Worm (Caenorhabditis elegans) whole organism, midembryonic: ENCODE data around the gene Y42H9AR.4.

ENCODE experiments used
- T22C8.4 ChIP-seq: fragments of 200-800 bp; sonication (Bioruptor generic); IDR thresholded peaks from 2 replicates; pipeline ENCODE4 v1.3.6; 2022; ENCODE audit warnings: missing genetic modification characterization, missing compliant biosample characterization
- cog-1 ChIP-seq: sonication (generic microtip); optimal IDR thresholded peaks from 2 replicates; lab custom pipeline; 2016; ENCODE audit warnings: missing genetic modification characterization, missing compliant biosample characterization
- flt-1 ChIP-seq: fragments of 200-800 bp; sonication (Bioruptor generic); IDR thresholded peaks from 2 replicates; pipeline ENCODE4 v1.3.6; 2022; ENCODE audit warnings: missing genetic modification characterization, missing compliant biosample characterization
- klf-2 ChIP-seq: fragments of 200-800 bp; sonication (Bioruptor generic); conservative IDR thresholded peaks from 2 replicates; pipeline ENCODE4 v1.3.6; 2022; ENCODE audit warnings: missing genetic modification reagents, missing genetic modification characterization, missing compliant biosample characterization
- med-1 ChIP-seq: sonication (generic microtip); optimal IDR thresholded peaks from 2 replicates; lab custom pipeline; 2017; ENCODE audit warnings: missing genetic modification characterization, mild to moderate bottlenecking, missing compliant biosample characterization, antibody characterized with exemption, missing genetic modification reagents; ENCODE audit not compliant: insufficient read depth
- ref-1 ChIP-seq: fragments of 200-800 bp; sonication (Bioruptor generic); conservative IDR thresholded peaks from 2 replicates; pipeline ENCODE4 v1.3.6; 2022; ENCODE audit warnings: missing genetic modification reagents, missing genetic modification characterization, missing compliant biosample characterization
- tab-1 ChIP-seq: fragments of 200-800 bp; sonication (Bioruptor generic); IDR thresholded peaks from 2 replicates; pipeline ENCODE4 v1.3.6; 2022; ENCODE audit warnings: missing genetic modification characterization, missing compliant biosample characterization
- ztf-23 ChIP-seq: fragments of 200-800 bp; sonication (Bioruptor generic); IDR thresholded peaks from 2 replicates; pipeline ENCODE4 v1.3.6; 2022; ENCODE audit warnings: missing genetic modification reagents, missing genetic modification characterization, missing compliant biosample characterization
- ztf-29 ChIP-seq: fragments of 200-800 bp; sonication (Bioruptor generic); IDR thresholded peaks from 2 replicates; pipeline ENCODE4 v1.3.6; 2022; ENCODE audit warnings: missing genetic modification reagents, missing genetic modification characterization, missing compliant biosample characterization

Y42H9AR.4 gene

DNA sequence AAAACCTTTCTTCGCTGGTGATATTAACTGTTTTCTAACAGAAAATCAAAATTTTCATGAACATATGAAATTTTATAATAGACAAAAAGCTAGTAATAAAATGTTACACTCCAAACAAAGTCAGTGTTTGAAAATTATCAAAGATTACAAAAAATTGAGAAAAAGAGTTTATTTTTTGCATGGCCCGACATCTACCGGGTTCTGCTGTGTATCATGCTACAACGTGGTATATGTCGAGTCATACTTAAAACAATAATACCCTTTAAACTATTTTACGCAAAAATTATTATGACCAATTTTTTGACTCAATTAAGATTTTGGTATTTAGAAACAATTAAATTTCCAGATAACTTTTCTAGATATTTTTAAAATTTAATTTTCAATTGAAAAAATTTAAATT lies 36.5 kb downstream of the Y42H9AR.4 start:
- TF ChIP-seq T22C8.4 (GFP tag; lab: Robert Waterston, UW) (no peak), ref-1 (no peak), cog-1 (tag; lab: Kevin White, UChicago) (no peak), ztf-23 (GFP tag; lab: Robert Waterston, UW) (no peak), klf-2 (no peak), tab-1 (GFP tag; lab: Robert Waterston, UW) (no peak), ztf-29 (GFP tag; lab: Robert Waterston, UW) (no peak), med-1 (GFP tag; lab: Kevin White, UChicago) (no peak), flt-1 (GFP tag; lab: Robert Waterston, UW) (no peak)

DNA sequence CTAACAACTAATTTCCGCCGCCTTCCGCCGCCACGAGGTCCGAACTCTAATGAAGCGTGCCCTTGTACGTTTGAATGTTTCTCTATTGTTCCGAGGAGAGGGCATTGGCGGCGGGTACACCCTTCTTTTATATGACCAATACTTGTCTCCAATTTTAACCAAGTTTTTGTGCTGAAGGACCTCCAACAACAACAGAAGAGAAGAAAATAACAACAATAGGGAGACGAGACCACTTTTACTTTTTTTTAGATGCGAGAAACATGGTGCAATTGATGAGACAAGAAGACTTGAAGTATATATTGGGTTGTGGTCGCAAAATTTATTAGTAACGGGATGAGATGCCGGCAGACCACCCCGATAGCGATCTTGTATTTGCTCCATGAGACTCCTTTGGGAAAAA lies 41.1 kb downstream of the Y42H9AR.4 start:
- TF ChIP-seq med-1 (GFP tag; lab: Kevin White, UChicago), result no peak

DNA sequence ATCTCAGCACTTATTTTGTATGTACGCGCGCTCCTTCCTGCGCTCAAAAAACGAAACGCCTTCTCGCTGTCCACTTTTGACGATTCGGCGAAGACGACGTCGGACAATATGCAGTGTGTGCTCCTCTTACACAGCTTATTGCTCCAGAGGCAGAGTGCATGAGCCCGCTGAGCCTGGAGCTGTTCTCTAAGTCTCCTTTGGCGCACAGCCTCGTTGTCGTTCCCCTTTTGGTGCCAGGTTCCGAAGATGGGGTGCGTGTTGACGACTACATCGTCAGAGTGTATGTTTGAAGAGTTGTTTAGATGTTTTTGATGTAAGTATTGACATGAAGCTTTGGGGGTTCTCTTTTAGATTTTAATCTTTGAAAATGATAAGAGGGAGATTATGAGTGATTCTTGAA lies 41.7 kb downstream of the Y42H9AR.4 start:
- TF ChIP-seq med-1 (GFP tag; lab: Kevin White, UChicago) (no peak), klf-2 (no peak), flt-1 (GFP tag; lab: Robert Waterston, UW) (no peak), ref-1 (0 out of 2 replicates have a peak, but pooled peaks have one; percentile 35)

DNA sequence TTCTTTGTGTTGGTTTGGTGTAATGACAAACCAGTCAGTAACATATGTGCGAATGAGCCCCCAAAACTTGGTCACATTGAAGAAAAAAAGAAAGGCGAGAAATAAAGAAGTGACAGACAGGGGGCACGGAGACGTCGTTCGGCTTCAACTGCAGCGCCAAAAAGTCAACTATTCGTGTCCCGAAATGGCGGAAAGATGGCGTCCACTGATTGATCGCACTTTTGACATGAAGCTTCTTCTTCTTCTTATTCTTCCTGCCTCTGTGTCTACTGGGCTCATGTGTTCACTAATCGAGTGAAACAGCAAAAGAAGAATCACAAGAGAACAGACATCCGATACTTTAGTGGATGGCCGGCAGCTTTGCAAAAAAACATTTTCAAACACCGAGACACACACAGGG lies 42.9 kb downstream of the Y42H9AR.4 start:
- TF ChIP-seq flt-1 (GFP tag; lab: Robert Waterston, UW), result no peak
- no peak for TF ChIP-seq cog-1 (tag; lab: Kevin White, UChicago)
- TF ChIP-seq ref-1, result no peak
- no peak for TF ChIP-seq ztf-23 (GFP tag; lab: Robert Waterston, UW)
- TF ChIP-seq med-1 (GFP tag; lab: Kevin White, UChicago), result no peak
- no peak for TF ChIP-seq klf-2
- no peak for TF ChIP-seq ztf-29 (GFP tag; lab: Robert Waterston, UW)
- TF ChIP-seq tab-1 (GFP tag; lab: Robert Waterston, UW), result no peak
- no peak for TF ChIP-seq T22C8.4 (GFP tag; lab: Robert Waterston, UW)

DNA sequence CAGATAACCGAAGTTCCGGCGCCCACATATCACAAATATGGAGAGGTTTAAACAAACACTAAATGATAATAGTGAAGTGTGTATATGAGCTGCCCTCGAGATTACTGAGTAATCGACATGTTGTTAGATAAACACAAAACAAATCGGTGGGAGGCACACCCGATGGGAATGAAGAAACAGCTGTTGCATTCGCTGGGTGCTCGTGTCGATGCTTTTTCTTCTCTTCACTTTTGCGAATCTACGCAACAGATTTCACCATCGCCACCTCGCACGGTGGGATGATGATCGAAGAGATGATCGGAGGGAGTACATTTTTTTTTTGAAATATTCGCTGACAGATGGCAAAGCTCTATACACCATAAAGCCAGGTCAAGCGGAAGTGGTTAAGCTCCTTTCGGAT lies 43.7 kb downstream of the Y42H9AR.4 start:
- no peak for TF ChIP-seq ztf-29 (GFP tag; lab: Robert Waterston, UW)
- no peak for TF ChIP-seq cog-1 (tag; lab: Kevin White, UChicago)
- no peak for TF ChIP-seq flt-1 (GFP tag; lab: Robert Waterston, UW)
- no peak for TF ChIP-seq tab-1 (GFP tag; lab: Robert Waterston, UW)
- no peak for TF ChIP-seq klf-2
- no peak for TF ChIP-seq med-1 (GFP tag; lab: Kevin White, UChicago)
- TF ChIP-seq ref-1, result no peak
- no peak for TF ChIP-seq T22C8.4 (GFP tag; lab: Robert Waterston, UW)
- TF ChIP-seq ztf-23 (GFP tag; lab: Robert Waterston, UW), result no peak

DNA sequence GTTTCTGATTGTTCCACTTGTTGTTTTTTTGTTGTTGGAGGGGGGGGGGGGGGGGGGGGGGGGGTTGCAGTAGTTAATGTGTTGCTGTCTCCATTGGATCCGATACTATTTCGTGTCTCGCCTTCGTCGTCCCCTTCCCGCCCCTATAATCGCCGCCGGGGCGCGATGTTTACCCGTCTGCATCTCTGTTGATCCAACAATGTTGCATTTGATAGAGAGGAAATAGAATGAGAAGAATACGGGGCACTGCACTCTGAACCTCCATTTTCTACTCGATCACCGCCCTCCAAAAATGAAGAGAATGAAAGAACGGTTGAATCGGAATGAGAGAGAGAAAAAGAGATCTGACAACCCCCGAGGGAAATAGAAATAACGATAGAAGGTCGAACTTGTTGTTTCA lies 44.3 kb downstream of the Y42H9AR.4 start:
- TF ChIP-seq flt-1 (GFP tag; lab: Robert Waterston, UW) (no peak), klf-2 (no peak), ref-1 (no peak), ztf-29 (GFP tag; lab: Robert Waterston, UW) (no peak)

DNA sequence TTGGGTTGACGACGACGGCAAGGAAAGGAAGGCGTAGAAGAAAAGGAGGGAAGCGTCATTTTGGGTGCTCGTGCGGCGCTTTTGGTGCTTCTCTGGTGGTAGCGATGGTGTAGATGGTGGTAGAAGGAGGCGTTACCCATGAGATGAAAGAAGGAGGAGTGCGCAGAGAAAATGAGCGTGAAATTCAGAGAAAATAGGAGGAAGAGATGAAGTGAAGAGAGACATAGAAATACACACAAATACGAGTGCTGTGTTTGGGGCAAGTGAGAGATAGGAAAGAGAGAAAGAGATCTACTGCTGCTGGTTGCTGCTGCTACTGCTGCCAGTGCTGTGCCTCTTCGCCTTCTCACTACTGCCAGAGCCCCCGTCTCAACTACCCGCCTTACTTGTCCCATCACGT lies 45.4 kb downstream of the Y42H9AR.4 start:
- TF ChIP-seq tab-1 (GFP tag; lab: Robert Waterston, UW), result peak; percentile 26; the same call in 1 of the 2 replicates
- TF ChIP-seq ref-1, result no peak
- TF ChIP-seq ztf-23 (GFP tag; lab: Robert Waterston, UW), result no peak
- no peak for TF ChIP-seq klf-2
- 0 out of 2 replicates have a peak, but pooled peaks have one; percentile 20 for TF ChIP-seq flt-1 (GFP tag; lab: Robert Waterston, UW)
- TF ChIP-seq cog-1 (tag; lab: Kevin White, UChicago), result no peak
- TF ChIP-seq med-1 (GFP tag; lab: Kevin White, UChicago), result no peak
- TF ChIP-seq ztf-29 (GFP tag; lab: Robert Waterston, UW), result no peak
- no peak for TF ChIP-seq T22C8.4 (GFP tag; lab: Robert Waterston, UW)

DNA sequence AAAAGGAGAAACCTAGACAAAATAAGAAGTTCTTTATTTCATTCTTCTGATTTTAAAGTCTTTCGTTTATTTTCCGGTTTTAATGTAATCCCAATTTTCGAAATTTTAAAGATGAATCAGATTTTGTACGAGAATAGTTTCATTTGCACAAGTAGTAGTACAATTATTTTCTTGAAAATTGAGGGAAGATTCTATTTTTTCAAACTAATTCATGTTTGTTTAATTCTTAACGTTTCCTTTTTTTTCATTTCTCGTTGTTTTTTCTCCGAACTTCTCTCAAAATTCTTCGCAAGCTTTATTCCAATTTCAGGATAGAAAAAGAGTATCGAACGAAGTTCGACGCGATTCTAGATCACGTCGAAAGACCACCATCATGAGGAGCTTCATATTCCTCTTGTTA lies 49.7 kb downstream of the Y42H9AR.4 start, which contains the start of gene sax-7:
TSS of gene sax-7 (plus strand) at position 301 of the 400 bp plus-strand sequence.
- no peak for TF ChIP-seq ztf-29 (GFP tag; lab: Robert Waterston, UW)
- no peak for TF ChIP-seq klf-2
- no peak for TF ChIP-seq ref-1
- TF ChIP-seq tab-1 (GFP tag; lab: Robert Waterston, UW), result no peak
- TF ChIP-seq cog-1 (tag; lab: Kevin White, UChicago), result no peak
- no peak for TF ChIP-seq ztf-23 (GFP tag; lab: Robert Waterston, UW)
- no peak for TF ChIP-seq flt-1 (GFP tag; lab: Robert Waterston, UW)
- no peak for TF ChIP-seq med-1 (GFP tag; lab: Kevin White, UChicago)
- TF ChIP-seq T22C8.4 (GFP tag; lab: Robert Waterston, UW), result no peak

DNA sequence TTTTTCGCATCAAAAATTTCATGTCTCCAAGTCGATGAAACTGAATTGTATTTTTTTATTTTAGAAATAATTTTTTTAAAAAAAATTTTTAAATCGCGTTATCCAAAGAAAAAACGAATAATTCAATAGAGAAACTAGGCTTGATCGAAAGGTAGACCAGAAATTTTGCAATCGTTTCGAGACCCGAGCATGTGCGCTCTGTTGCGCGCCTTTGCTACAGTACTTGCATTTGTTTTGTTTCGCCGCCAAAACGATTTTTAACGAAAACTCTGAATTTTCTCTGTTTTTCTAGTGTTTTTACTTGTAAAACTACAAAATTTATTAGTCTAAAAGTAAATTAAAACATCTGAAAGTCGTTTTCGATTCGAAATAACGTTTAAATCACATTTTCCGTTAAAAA lies 50.8 kb downstream of the Y42H9AR.4 start:
- TF ChIP-seq med-1 (GFP tag; lab: Kevin White, UChicago) (no peak), cog-1 (tag; lab: Kevin White, UChicago) (no peak), ztf-29 (GFP tag; lab: Robert Waterston, UW) (no peak), ref-1 (no peak), flt-1 (GFP tag; lab: Robert Waterston, UW) (no peak), klf-2 (no peak), tab-1 (GFP tag; lab: Robert Waterston, UW) (no peak), ztf-23 (GFP tag; lab: Robert Waterston, UW) (no peak), T22C8.4 (GFP tag; lab: Robert Waterston, UW) (no peak)
